Fruit fly (Drosophila melanogaster) whole organism, embryonic: Measurements from ENCODE around the gene CG15642.

Experiments
- Ada2b ChIP-seq: fragments of 200-800 bp; sonication (Bioruptor generic); IDR thresholded peaks from 2 replicates; pipeline ENCODE4 v1.3.6; 2022; ENCODE audit warnings: missing biosample characterization, missing genetic modification characterization
- Adf1 ChIP-seq: fragments of 200-800 bp; sonication (Bioruptor generic); IDR thresholded peaks from 2 replicates; pipeline ENCODE4 v1.3.6; 2022; ENCODE audit warnings: missing biosample characterization, missing genetic modification characterization
- Aef1 ChIP-seq: fragments of 200-800 bp; sonication (Bioruptor generic); IDR thresholded peaks from 3 replicates; pipeline ENCODE4 v1.3.6; 2022; ENCODE audit warnings: missing biosample characterization, missing genetic modification characterization
- CG10565 ChIP-seq: fragments of 200-800 bp; sonication (Bioruptor generic); optimal IDR thresholded peaks from 3 replicates; lab custom pipeline; 2016; ENCODE audit warnings: missing biosample characterization, mild to moderate bottlenecking, missing genetic modification characterization
- CG11504 ChIP-seq: fragments of 200-800 bp; sonication (Bioruptor generic); optimal IDR thresholded peaks from 3 replicates; lab custom pipeline; 2019; ENCODE audit warnings: missing biosample characterization, mild to moderate bottlenecking, missing genetic modification characterization, moderate library complexity
- CG11696 ChIP-seq: fragments of 200-800 bp; sonication (Bioruptor generic); IDR thresholded peaks from 2 replicates; pipeline ENCODE4 v1.3.6; 2022; ENCODE audit warnings: missing biosample characterization, missing genetic modification characterization
- CG11723 ChIP-seq: fragments of 200-800 bp; sonication (Bioruptor generic); optimal IDR thresholded peaks from 2 replicates; lab custom pipeline; 2017; ENCODE audit warnings: missing biosample characterization, mild to moderate bottlenecking, missing genetic modification characterization
- CG12236 ChIP-seq: fragments of 200-800 bp; sonication (Bioruptor generic); optimal IDR thresholded peaks from 2 replicates; lab custom pipeline; 2016; ENCODE audit warnings: missing biosample characterization, missing genetic modification characterization
- CG12299 ChIP-seq: fragments of 200-800 bp; sonication (Bioruptor generic); optimal IDR thresholded peaks from 2 replicates; lab custom pipeline; 2018; ENCODE audit warnings: missing biosample characterization, mild to moderate bottlenecking, missing genetic modification characterization
- CG12744 ChIP-seq: fragments of 200-800 bp; sonication (Bioruptor generic); optimal IDR thresholded peaks from 2 replicates; lab custom pipeline; 2016; ENCODE audit warnings: missing biosample characterization, missing genetic modification characterization
- CG13287 ChIP-seq: fragments of 200-800 bp; sonication (Bioruptor generic); IDR thresholded peaks from 2 replicates; pipeline ENCODE4 v1.3.6; 2022; ENCODE audit warnings: missing biosample characterization, missing genetic modification characterization; ENCODE audit not compliant: partially characterized antibody
- CG14014 ChIP-seq: fragments of 200-800 bp; sonication (Bioruptor generic); IDR thresholded peaks from 2 replicates; pipeline ENCODE4 v1.3.6; 2022; ENCODE audit warnings: missing biosample characterization, missing genetic modification characterization
- CG14965 ChIP-seq: fragments of 200-800 bp; sonication (Bioruptor generic); optimal IDR thresholded peaks from 2 replicates; lab custom pipeline; 2016; ENCODE audit warnings: missing biosample characterization, missing genetic modification characterization, borderline replicate concordance
- CG15479 ChIP-seq: fragments of 200-800 bp; sonication (Bioruptor generic); optimal IDR thresholded peaks from 3 replicates; lab custom pipeline; 2019; ENCODE audit warnings: missing biosample characterization, mild to moderate bottlenecking, missing genetic modification characterization, moderate library complexity
- CG15514 ChIP-seq: fragments of 200-800 bp; sonication (Bioruptor generic); optimal IDR thresholded peaks from 3 replicates; lab custom pipeline; 2017; ENCODE audit warnings: missing biosample characterization, missing genetic modification characterization, mild to moderate bottlenecking, moderate library complexity, missing genetic modification reagents
- CG15696 ChIP-seq: fragments of 200-800 bp; sonication (Bioruptor generic); optimal IDR thresholded peaks from 2 replicates; lab custom pipeline; 2019; ENCODE audit warnings: missing biosample characterization, mild to moderate bottlenecking, missing genetic modification characterization, moderate library complexity
- CG1603 ChIP-seq: fragments of 200-800 bp; sonication (Bioruptor generic); optimal IDR thresholded peaks from 2 replicates; lab custom pipeline; 2019; ENCODE audit warnings: missing biosample characterization, mild to moderate bottlenecking, missing genetic modification characterization, moderate library complexity
- CG1832 ChIP-seq: fragments of 200-800 bp; sonication (Bioruptor generic); optimal IDR thresholded peaks from 2 replicates; lab custom pipeline; 2017; ENCODE audit warnings: missing biosample characterization, mild to moderate bottlenecking, missing genetic modification characterization, inconsistent platforms
- CG2116 ChIP-seq: fragments of 200-800 bp; sonication (Bioruptor generic); optimal IDR thresholded peaks from 3 replicates; lab custom pipeline; 2018; ENCODE audit warnings: missing biosample characterization, mild to moderate bottlenecking, missing genetic modification characterization
- CG30403 ChIP-seq: fragments of 200-800 bp; sonication (Bioruptor generic); optimal IDR thresholded peaks from 3 replicates; lab custom pipeline; 2016; ENCODE audit warnings: missing biosample characterization, missing genetic modification characterization
- CG31441 ChIP-seq: fragments of 200-800 bp; sonication (Bioruptor generic); IDR thresholded peaks from 2 replicates; pipeline ENCODE4 v1.3.6; 2022; ENCODE audit warnings: missing biosample characterization, missing genetic modification characterization
- CG4360 ChIP-seq: fragments of 200-800 bp; sonication (Bioruptor generic); IDR thresholded peaks from 2 replicates; pipeline ENCODE4 v1.3.6; 2022; ENCODE audit warnings: missing biosample characterization, missing genetic modification characterization
- CG4730 ChIP-seq: fragments of 200-800 bp; sonication (Bioruptor generic); IDR thresholded peaks from 2 replicates; pipeline ENCODE4 v1.3.6; 2022; ENCODE audit warnings: missing biosample characterization, missing genetic modification characterization
- CG8359 ChIP-seq: fragments of 200-800 bp; sonication (Bioruptor generic); optimal IDR thresholded peaks from 2 replicates; lab custom pipeline; 2017; ENCODE audit warnings: missing biosample characterization, mild to moderate bottlenecking, missing genetic modification characterization, borderline replicate concordance
- CG8478 ChIP-seq: fragments of >200 bp; optimal IDR thresholded peaks from 2 replicates; lab custom pipeline; 2018
- CHES-1-like ChIP-seq: fragments of 200-800 bp; sonication (Bioruptor generic); optimal IDR thresholded peaks from 2 replicates; lab custom pipeline; 2016; ENCODE audit warnings: missing biosample characterization, missing genetic modification characterization
- Doc3 ChIP-seq: fragments of 200-800 bp; sonication (Bioruptor generic); IDR thresholded peaks from 3 replicates; pipeline ENCODE4 v1.3.6; 2022; ENCODE audit warnings: missing biosample characterization, missing genetic modification characterization; ENCODE audit not compliant: partially characterized antibody
- Ets65A ChIP-seq: fragments of 200-800 bp; sonication (Bioruptor generic); peaks from one replicate; lab custom pipeline; 2016; ENCODE audit warnings: missing biosample characterization, missing genetic modification characterization
- Nf-YB ChIP-seq: fragments of 200-800 bp; sonication (Bioruptor generic); optimal IDR thresholded peaks from 3 replicates; lab custom pipeline; 2019; ENCODE audit warnings: missing biosample characterization, mild to moderate bottlenecking, missing genetic modification characterization, moderate library complexity
- Opbp ChIP-seq: fragments of 200-800 bp; sonication (Bioruptor generic); IDR thresholded peaks from 3 replicates; pipeline ENCODE4 v1.3.6; 2022; ENCODE audit warnings: missing biosample characterization, missing genetic modification characterization; ENCODE audit not compliant: partially characterized antibody
- Pdp1 ChIP-seq, 2 experiments: fragments of 200-800 bp; sonication (Bioruptor generic); optimal IDR thresholded peaks; 3 replicates each; lab custom pipeline; 2016; ENCODE audit warnings: missing biosample characterization in 2 of 2, missing genetic modification characterization in 2 of 2, mild to moderate bottlenecking in 1 of 2, moderate library complexity in 1 of 2
- Sry-δ ChIP-seq: fragments of 200-800 bp; sonication (Bioruptor generic); optimal IDR thresholded peaks from 2 replicates; lab custom pipeline; 2016; ENCODE audit warnings: missing biosample characterization, missing genetic modification characterization
- Trl ChIP-seq, 3 experiments: fragments of >200 bp in 2 of 3; fragments of 200-800 bp in 1 of 3; sonication (Bioruptor generic) in 1 of 3; optimal IDR thresholded peaks; 2 replicates in 1 of 3; 3 replicates in 2 of 3; lab custom pipeline; 2016 to 2017; ENCODE audit warnings: missing biosample characterization in 1 of 3, missing genetic modification characterization in 1 of 3
- bbx ChIP-seq: fragments of 200-800 bp; sonication (Bioruptor generic); IDR thresholded peaks from 2 replicates; pipeline ENCODE4 v1.3.6; 2022; ENCODE audit warnings: missing biosample characterization, missing genetic modification characterization; ENCODE audit not compliant: partially characterized antibody
- chinmo ChIP-seq: fragments of 200-800 bp; sonication (Bioruptor generic); IDR thresholded peaks from 4 replicates; pipeline ENCODE4 v1.3.6; 2022; ENCODE audit warnings: missing biosample characterization, missing genetic modification characterization; ENCODE audit not compliant: partially characterized antibody
- inv ChIP-seq: fragments of 200-800 bp; sonication (Bioruptor generic); IDR thresholded peaks from 2 replicates; pipeline ENCODE4 v1.3.6; 2022; ENCODE audit warnings: missing biosample characterization, missing genetic modification characterization; ENCODE audit not compliant: partially characterized antibody
- nom ChIP-seq: fragments of 200-800 bp; sonication (Bioruptor generic); optimal IDR thresholded peaks from 2 replicates; lab custom pipeline; 2017; ENCODE audit warnings: missing biosample characterization, missing genetic modification characterization, mild to moderate bottlenecking, moderate library complexity, missing genetic modification reagents
- shn ChIP-seq: fragments of 200-800 bp; sonication (Bioruptor generic); optimal IDR thresholded peaks from 3 replicates; lab custom pipeline; 2016; ENCODE audit warnings: missing biosample characterization, missing genetic modification characterization
- sna ChIP-seq: fragments of 200-800 bp; sonication (Bioruptor generic); IDR thresholded peaks from 2 replicates; pipeline ENCODE4 v1.3.6; 2022; ENCODE audit warnings: missing biosample characterization, missing genetic modification characterization; ENCODE audit not compliant: partially characterized antibody
- so ChIP-seq: fragments of 200-800 bp; sonication (Bioruptor generic); IDR thresholded peaks from 3 replicates; pipeline ENCODE4 v1.3.6; 2022; ENCODE audit warnings: missing biosample characterization, missing genetic modification characterization
- stc ChIP-seq: fragments of 200-800 bp; sonication (Bioruptor generic); IDR thresholded peaks from 2 replicates; pipeline ENCODE4 v1.3.6; 2022; ENCODE audit warnings: missing biosample characterization, missing genetic modification characterization
- stwl ChIP-seq: fragments of 200-800 bp; sonication (Bioruptor generic); optimal IDR thresholded peaks from 3 replicates; lab custom pipeline; 2018; ENCODE audit warnings: missing biosample characterization, mild to moderate bottlenecking, missing genetic modification characterization, moderate library complexity
- unc-4 ChIP-seq: fragments of 200-800 bp; sonication (Bioruptor generic); IDR thresholded peaks from 2 replicates; pipeline ENCODE4 v1.3.6; 2022; ENCODE audit warnings: missing biosample characterization, missing genetic modification characterization; ENCODE audit not compliant: partially characterized antibody
- yki ChIP-seq: fragments of >200 bp; optimal IDR thresholded peaks from 3 replicates; lab custom pipeline; 2018

CG15642 gene

dm6 chrX:15484451-15485032, 17.0 kb upstream of the CG15642 start (continued):
- TF ChIP-seq stwl (tag; lab: Kevin White, UChicago): peak; percentile 56
- no peak for TF ChIP-seq CG30403 (GFP tag; lab: Kevin White, UChicago)
- peak; percentile 70; the same call in 2 of the 3 replicates for TF ChIP-seq Opbp (GFP tag; lab: Robert Waterston, UW)
- TF ChIP-seq Sry-δ (GFP tag; lab: Kevin White, UChicago): peak; percentile 53
- peak; percentile 3 for TF ChIP-seq CG15514 (GFP tag; lab: Kevin White, UChicago)
- TF ChIP-seq unc-4 (GFP tag; lab: Robert Waterston, UW): 0 out of 2 replicates have a peak, but pooled peaks have one; percentile 40
- no peak for TF ChIP-seq Ada2b
- TF ChIP-seq sna (GFP tag; lab: Robert Waterston, UW): 0 out of 2 replicates have a peak, but pooled peaks have one; percentile 21
- TF ChIP-seq CG14014 (GFP tag; lab: Robert Waterston, UW): no peak
- no peak for TF ChIP-seq so (GFP tag; lab: Robert Waterston, UW)
- 0 out of 4 replicates have a peak, but pooled peaks have one; percentile 18 for TF ChIP-seq chinmo (GFP tag; lab: Robert Waterston, UW)
- TF ChIP-seq inv (GFP tag; lab: Robert Waterston, UW): 0 out of 2 replicates have a peak, but pooled peaks have one; percentile 14
- peak; percentile 76 for TF ChIP-seq bbx (GFP tag; lab: Robert Waterston, UW)
- TF ChIP-seq Pdp1 (GFP tag; optimal IDR thresholded peaks at IDR 0.05; lab: Kevin White, UChicago): peak in 1 of 2 experiments; percentile 29

dm6 chrX:15483010-15483802, 15.6 kb upstream of the CG15642 start:
- TF ChIP-seq CG11696 (GFP tag; lab: Robert Waterston, UW) (peak; percentile 67; the same call in 1 of the 2 replicates), CG13287 (GFP tag; lab: Robert Waterston, UW) (no peak), Trl (optimal IDR thresholded peaks at IDR 0.05; lab: Kevin White, UChicago) (peak; percentile 48 to 60), Trl (GFP tag; optimal IDR thresholded peaks at IDR 0.05; lab: Kevin White, UChicago) (no peak), Adf1 (GFP tag; lab: Robert Waterston, UW) (peak; percentile 85), nom (GFP tag; lab: Kevin White, UChicago) (peak; percentile 25), CHES-1-like (GFP tag; lab: Kevin White, UChicago) (no peak), CG10565 (GFP tag; lab: Kevin White, UChicago) (no peak), CG1832 (peak; percentile 41), CG4360 (peak; percentile 76), CG15479 (GFP tag; lab: Kevin White, UChicago) (peak; percentile 61), CG14965 (no peak), Nf-YB (GFP tag; lab: Kevin White, UChicago) (no peak)

dm6 chrX:15482236-15482660, 14.7 kb upstream of the CG15642 start, which contains the start of gene CG6340:
Gene CG6340 (plus strand): TSS chrX:15482374.
- TF ChIP-seq CG4730 (GFP tag; lab: Robert Waterston, UW) (no peak), CG31441 (no peak), CG8359 (GFP tag; lab: Kevin White, UChicago) (no peak), Ets65A (no peak), CG11723 (no peak), CG11504 (tag; lab: Kevin White, UChicago) (no peak), CG12299 (no peak), shn (GFP tag; lab: Kevin White, UChicago) (no peak), CG1603 (tag; lab: Kevin White, UChicago) (peak; percentile 40), stwl (tag; lab: Kevin White, UChicago) (peak; percentile 36), CG2116 (GFP tag; lab: Kevin White, UChicago) (peak; percentile 75), CG15696 (tag; lab: Kevin White, UChicago) (no peak), stc (GFP tag; lab: Robert Waterston, UW) (no peak), CG8478 (lab: Kevin White, UChicago) (no peak), CG12236 (GFP tag; lab: Kevin White, UChicago) (no peak), CG12744 (no peak), Doc3 (GFP tag; lab: Robert Waterston, UW) (0 out of 3 replicates have a peak, but pooled peaks have one; percentile 41), yki (lab: Kevin White, UChicago) (no peak), Aef1 (GFP tag; lab: Robert Waterston, UW) (no peak)
